Fruit fly (Drosophila melanogaster) whole organism, embryonic: ENCODE data around the gene CG3078.

ENCODE experiments used
- BEAF-32 ChIP-seq: fragments of 200-800 bp; sonication (Bioruptor generic); optimal IDR thresholded peaks from 3 replicates; lab custom pipeline; 2017; ENCODE audit warnings: missing biosample characterization, missing genetic modification characterization, mild to moderate bottlenecking, moderate library complexity, missing genetic modification reagents
- CG11695 ChIP-seq: fragments of 200-800 bp; sonication (Bioruptor generic); IDR thresholded peaks from 3 replicates; pipeline ENCODE4 v1.3.6; 2022; ENCODE audit warnings: missing biosample characterization, missing genetic modification characterization
- CG1233 ChIP-seq: fragments of 200-800 bp; sonication (Bioruptor generic); optimal IDR thresholded peaks from 4 replicates; lab custom pipeline; 2018; ENCODE audit warnings: missing biosample characterization, mild to moderate bottlenecking, missing genetic modification characterization
- CG12659 ChIP-seq: fragments of 200-800 bp; sonication (Bioruptor generic); optimal IDR thresholded peaks from 3 replicates; lab custom pipeline; 2017; ENCODE audit warnings: mild to moderate bottlenecking, missing biosample characterization, missing genetic modification reagents, missing genetic modification characterization
- CG13123 ChIP-seq: fragments of 200-800 bp; sonication (Bioruptor generic); optimal IDR thresholded peaks from 2 replicates; lab custom pipeline; 2016; ENCODE audit warnings: missing biosample characterization, missing genetic modification characterization
- CG13287 ChIP-seq: fragments of 200-800 bp; sonication (Bioruptor generic); IDR thresholded peaks from 2 replicates; pipeline ENCODE4 v1.3.6; 2022; ENCODE audit warnings: missing biosample characterization, missing genetic modification characterization; ENCODE audit not compliant: partially characterized antibody
- CG14014 ChIP-seq: fragments of 200-800 bp; sonication (Bioruptor generic); IDR thresholded peaks from 2 replicates; pipeline ENCODE4 v1.3.6; 2022; ENCODE audit warnings: missing biosample characterization, missing genetic modification characterization
- CG14710 ChIP-seq: fragments of 200-800 bp; sonication (Bioruptor generic); optimal IDR thresholded peaks from 3 replicates; lab custom pipeline; 2019; ENCODE audit warnings: missing biosample characterization, mild to moderate bottlenecking, missing genetic modification characterization, moderate library complexity
- CG15269 ChIP-seq: fragments of 200-800 bp; sonication (Bioruptor generic); optimal IDR thresholded peaks from 2 replicates; lab custom pipeline; 2018; ENCODE audit warnings: missing biosample characterization, mild to moderate bottlenecking, missing genetic modification characterization, moderate library complexity
- CG17186 ChIP-seq: fragments of 200-800 bp; sonication (Bioruptor generic); optimal IDR thresholded peaks from 3 replicates; lab custom pipeline; 2017; ENCODE audit warnings: missing biosample characterization, missing genetic modification reagents, missing genetic modification characterization
- CG18476 ChIP-seq: fragments of 200-800 bp; sonication (Bioruptor generic); optimal IDR thresholded peaks from 2 replicates; lab custom pipeline; 2016; ENCODE audit warnings: missing biosample characterization, mild to moderate bottlenecking, missing genetic modification characterization
- CG2129 ChIP-seq: fragments of 200-800 bp; sonication (Bioruptor generic); IDR thresholded peaks from 2 replicates; pipeline ENCODE4 v1.3.6; 2022; ENCODE audit warnings: missing biosample characterization, missing genetic modification characterization; ENCODE audit not compliant: partially characterized antibody
- CG2199 ChIP-seq: fragments of 200-800 bp; sonication (Bioruptor generic); IDR thresholded peaks from 3 replicates; pipeline ENCODE4 v1.3.6; 2022; ENCODE audit warnings: missing biosample characterization, missing genetic modification characterization
- CG34224 ChIP-seq: fragments of 200-800 bp; sonication (Bioruptor generic); IDR thresholded peaks from 3 replicates; pipeline ENCODE4 v1.3.6; 2022; ENCODE audit warnings: missing biosample characterization, missing genetic modification characterization; ENCODE audit not compliant: partially characterized antibody
- CG4617 ChIP-seq: fragments of 200-800 bp; sonication (Bioruptor generic); optimal IDR thresholded peaks from 3 replicates; lab custom pipeline; 2016; ENCODE audit warnings: missing biosample characterization, missing genetic modification characterization, borderline replicate concordance
- CG5245 ChIP-seq: fragments of 200-800 bp; sonication (Bioruptor generic); optimal IDR thresholded peaks from 3 replicates; lab custom pipeline; 2016; ENCODE audit warnings: missing biosample characterization, missing genetic modification characterization
- CG7357 ChIP-seq: fragments of 200-800 bp; sonication (Bioruptor generic); IDR thresholded peaks from 3 replicates; pipeline ENCODE4 v1.3.6; 2022; ENCODE audit warnings: missing biosample characterization, missing genetic modification characterization
- CG7963 ChIP-seq: fragments of 200-800 bp; sonication (Bioruptor generic); IDR thresholded peaks from 3 replicates; pipeline ENCODE4 v1.3.6; 2022; ENCODE audit warnings: missing biosample characterization, missing genetic modification characterization; ENCODE audit not compliant: partially characterized antibody
- CG8359 ChIP-seq: fragments of 200-800 bp; sonication (Bioruptor generic); optimal IDR thresholded peaks from 2 replicates; lab custom pipeline; 2017; ENCODE audit warnings: missing biosample characterization, mild to moderate bottlenecking, missing genetic modification characterization, borderline replicate concordance
- CG8944 ChIP-seq: fragments of 200-800 bp; sonication (Bioruptor generic); optimal IDR thresholded peaks from 3 replicates; lab custom pipeline; 2016; ENCODE audit warnings: missing biosample characterization, missing genetic modification characterization
- CTCF ChIP-seq: fragments of 200-800 bp; sonication (Bioruptor generic); optimal IDR thresholded peaks from 2 replicates; lab custom pipeline; 2017; ENCODE audit warnings: missing biosample characterization, mild to moderate bottlenecking, missing genetic modification characterization, moderate library complexity
- Dek ChIP-seq: fragments of 200-800 bp; sonication (Bioruptor generic); optimal IDR thresholded peaks from 3 replicates; lab custom pipeline; 2019; ENCODE audit warnings: missing biosample characterization, mild to moderate bottlenecking, missing genetic modification characterization, moderate library complexity
- Doc3 ChIP-seq: fragments of 200-800 bp; sonication (Bioruptor generic); IDR thresholded peaks from 3 replicates; pipeline ENCODE4 v1.3.6; 2022; ENCODE audit warnings: missing biosample characterization, missing genetic modification characterization; ENCODE audit not compliant: partially characterized antibody
- E2f1 ChIP-seq: fragments of 200-800 bp; sonication (Bioruptor generic); IDR thresholded peaks from 2 replicates; pipeline ENCODE4 v1.3.6; 2022; ENCODE audit warnings: missing biosample characterization, missing genetic modification characterization
- E2f2 ChIP-seq: fragments of 200-800 bp; sonication (Bioruptor generic); IDR thresholded peaks from 2 replicates; pipeline ENCODE4 v1.3.6; 2022; ENCODE audit warnings: missing biosample characterization, missing genetic modification characterization
- Gsc ChIP-seq: fragments of 200-800 bp; sonication (Bioruptor generic); IDR thresholded peaks from 2 replicates; pipeline ENCODE4 v1.3.6; 2022; ENCODE audit warnings: missing biosample characterization, missing genetic modification characterization
- HLHmδ ChIP-seq: fragments of 200-800 bp; sonication (Bioruptor generic); optimal IDR thresholded peaks from 2 replicates; lab custom pipeline; 2018; ENCODE audit warnings: missing biosample characterization, mild to moderate bottlenecking, missing genetic modification characterization, moderate library complexity
- Kr ChIP-seq: fragments of 200-800 bp; sonication (Bioruptor generic); optimal IDR thresholded peaks from 2 replicates; lab custom pipeline; 2017; ENCODE audit warnings: missing biosample characterization, mild to moderate bottlenecking, missing genetic modification characterization
- Med ChIP-seq: fragments of 200-800 bp; sonication (Bioruptor generic); peaks from one replicate; lab custom pipeline; 2016; ENCODE audit warnings: missing biosample characterization, missing genetic modification characterization, mild to moderate bottlenecking, inconsistent platforms, moderate library complexity
- NfI ChIP-seq: fragments of 200-800 bp; sonication (Bioruptor generic); optimal IDR thresholded peaks from 3 replicates; lab custom pipeline; 2018; ENCODE audit warnings: missing biosample characterization, mild to moderate bottlenecking, missing genetic modification characterization, moderate library complexity
- Opbp ChIP-seq: fragments of 200-800 bp; sonication (Bioruptor generic); IDR thresholded peaks from 3 replicates; pipeline ENCODE4 v1.3.6; 2022; ENCODE audit warnings: missing biosample characterization, missing genetic modification characterization; ENCODE audit not compliant: partially characterized antibody
- Six4 ChIP-seq: fragments of 200-800 bp; sonication (Bioruptor generic); optimal IDR thresholded peaks from 2 replicates; lab custom pipeline; 2016; ENCODE audit warnings: missing biosample characterization, missing genetic modification characterization
- abd-A ChIP-seq: fragments of 200-800 bp; sonication (Bioruptor generic); optimal IDR thresholded peaks from 3 replicates; lab custom pipeline; 2019; ENCODE audit warnings: missing biosample characterization, mild to moderate bottlenecking, missing genetic modification characterization, moderate library complexity
- ap ChIP-seq: fragments of 200-800 bp; sonication (Bioruptor generic); IDR thresholded peaks from 2 replicates; pipeline ENCODE4 v1.3.6; 2022; ENCODE audit warnings: missing biosample characterization, missing genetic modification characterization
- bigmax ChIP-seq: fragments of 200-800 bp; sonication (Bioruptor generic); optimal IDR thresholded peaks from 2 replicates; lab custom pipeline; 2018; ENCODE audit warnings: missing biosample characterization, mild to moderate bottlenecking, missing genetic modification characterization
- esg ChIP-seq: fragments of 200-800 bp; sonication (Bioruptor generic); conservative IDR thresholded peaks from 2 replicates; pipeline ENCODE4 v1.3.6; 2022; ENCODE audit warnings: missing biosample characterization, missing genetic modification characterization
- eve ChIP-seq, 2 experiments: fragments of >200 bp; optimal IDR thresholded peaks; 2 replicates each; lab custom pipeline; 2017; ENCODE audit warnings: missing biosample characterization in 2 of 2, missing genetic modification characterization in 2 of 2
- fru ChIP-seq: fragments of >200 bp; optimal IDR thresholded peaks from 2 replicates; lab custom pipeline; 2017
- hb ChIP-seq: fragments of 200-800 bp; sonication (Bioruptor generic); IDR thresholded peaks from 3 replicates; pipeline ENCODE4 v1.3.6; 2022; ENCODE audit warnings: missing biosample characterization, missing genetic modification characterization; ENCODE audit not compliant: partially characterized antibody
- peb ChIP-seq: fragments of 200-800 bp; sonication (Bioruptor generic); IDR thresholded peaks from 2 replicates; pipeline ENCODE4 v1.3.6; 2022; ENCODE audit warnings: missing biosample characterization, missing genetic modification characterization
- psq ChIP-seq: fragments of 200-800 bp; sonication (Bioruptor generic); optimal IDR thresholded peaks from 2 replicates; lab custom pipeline; 2017; ENCODE audit warnings: missing biosample characterization, missing genetic modification characterization
- ranshi ChIP-seq: fragments of 200-800 bp; sonication (Bioruptor generic); IDR thresholded peaks from 2 replicates; pipeline ENCODE4 v1.3.6; 2022; ENCODE audit warnings: missing biosample characterization, missing genetic modification characterization
- sob ChIP-seq: fragments of 200-800 bp; sonication (Bioruptor generic); IDR thresholded peaks from 2 replicates; pipeline ENCODE4 v1.3.6; 2022; ENCODE audit warnings: missing biosample characterization, missing genetic modification characterization
- stwl ChIP-seq: fragments of 200-800 bp; sonication (Bioruptor generic); optimal IDR thresholded peaks from 3 replicates; lab custom pipeline; 2018; ENCODE audit warnings: missing biosample characterization, mild to moderate bottlenecking, missing genetic modification characterization, moderate library complexity
- tgo ChIP-seq: fragments of 200-800 bp; sonication (Bioruptor generic); IDR thresholded peaks from 3 replicates; pipeline ENCODE4 v1.3.6; 2022; ENCODE audit warnings: missing biosample characterization, missing genetic modification characterization
- trem ChIP-seq: fragments of 200-800 bp; optimal IDR thresholded peaks from 3 replicates; lab custom pipeline; 2019; ENCODE audit warnings: missing biosample characterization, mild to moderate bottlenecking, missing genetic modification characterization, moderate library complexity
- tx ChIP-seq: fragments of 200-800 bp; sonication (Bioruptor generic); optimal IDR thresholded peaks from 2 replicates; lab custom pipeline; 2016; ENCODE audit warnings: missing biosample characterization, missing genetic modification characterization
- unpg ChIP-seq: fragments of 200-800 bp; sonication (Bioruptor generic); optimal IDR thresholded peaks from 3 replicates; lab custom pipeline; 2018; ENCODE audit warnings: missing biosample characterization, mild to moderate bottlenecking, missing genetic modification characterization, moderate library complexity
- vnd ChIP-seq: fragments of 200-800 bp; sonication (Bioruptor generic); IDR thresholded peaks from 3 replicates; pipeline ENCODE4 v1.3.6; 2022; ENCODE audit warnings: missing biosample characterization, missing genetic modification characterization; ENCODE audit not compliant: partially characterized antibody
- z ChIP-seq: fragments of 200-800 bp; sonication (Bioruptor generic); IDR thresholded peaks from 3 replicates; pipeline ENCODE4 v1.3.6; 2022; ENCODE audit warnings: missing biosample characterization, missing genetic modification characterization
- zen2 ChIP-seq: fragments of 200-800 bp; sonication (Bioruptor generic); IDR thresholded peaks from 3 replicates; pipeline ENCODE4 v1.3.6; 2022; ENCODE audit warnings: missing biosample characterization, missing genetic modification characterization; ENCODE audit not compliant: partially characterized antibody

The CG3078 gene

DNA sequence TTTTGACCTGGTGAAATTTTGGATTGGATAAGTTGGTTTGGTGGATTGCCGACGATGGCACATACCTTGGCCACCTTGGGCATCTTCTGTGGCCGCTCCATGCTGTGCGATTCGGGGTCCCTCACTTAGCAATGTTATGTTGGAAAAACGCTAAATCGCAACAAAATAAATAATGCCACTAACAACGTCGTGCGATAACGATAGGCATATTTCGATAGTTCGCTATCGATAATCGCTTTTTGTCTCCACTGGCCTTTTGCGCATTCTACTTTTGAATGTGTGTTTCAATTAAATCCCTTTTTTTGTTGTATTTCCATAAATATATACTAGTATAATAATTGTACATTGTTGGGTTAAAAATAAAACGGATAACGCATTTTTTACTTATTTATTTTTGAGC, 9.9 kb downstream of the CG3078 start, which contains the start of gene crn (continued):
- no peak for TF ChIP-seq unpg
- no peak for TF ChIP-seq peb (GFP tag; lab: Robert Waterston, UW)
- peak; percentile 6 for TF ChIP-seq CG14710 (tag; lab: Kevin White, UChicago)
- no peak for TF ChIP-seq psq (GFP tag; lab: Kevin White, UChicago)
- TF ChIP-seq CG13123 (GFP tag; lab: Kevin White, UChicago): no peak
- no peak for TF ChIP-seq CG5245 (GFP tag; lab: Kevin White, UChicago)
- no peak for TF ChIP-seq CG8359 (GFP tag; lab: Kevin White, UChicago)
- TF ChIP-seq Six4: no peak
- no peak for TF ChIP-seq E2f1 (GFP tag; lab: Robert Waterston, UW)
- no peak for TF ChIP-seq fru (lab: Kevin White, UChicago)
- TF ChIP-seq CG11695 (GFP tag; lab: Robert Waterston, UW): no peak
- TF ChIP-seq zen2 (GFP tag; lab: Robert Waterston, UW): peak; percentile 71; the same call in 1 of the 3 replicates
- TF ChIP-seq CTCF (GFP tag; lab: Kevin White, UChicago): no peak
- TF ChIP-seq CG1233 (GFP tag; lab: Kevin White, UChicago): no peak
- TF ChIP-seq stwl (tag; lab: Kevin White, UChicago): peak; percentile 40
- TF ChIP-seq tgo: no peak
- TF ChIP-seq CG4617: peak; percentile 44
- TF ChIP-seq CG8944 (GFP tag; lab: Kevin White, UChicago): no peak
- no peak for TF ChIP-seq ap (GFP tag; lab: Robert Waterston, UW)
- no peak for TF ChIP-seq abd-A (tag; lab: Kevin White, UChicago)
- peak; percentile 83 for TF ChIP-seq CG7357 (GFP tag; lab: Robert Waterston, UW)
- TF ChIP-seq trem (tag; lab: Kevin White, UChicago): peak; percentile 17
- no peak for TF ChIP-seq NfI
- TF ChIP-seq esg (GFP tag; lab: Robert Waterston, UW): no peak
- no peak for TF ChIP-seq CG2129 (GFP tag; lab: Robert Waterston, UW)
- TF ChIP-seq CG13287 (GFP tag; lab: Robert Waterston, UW): peak; percentile 70
- no peak for TF ChIP-seq ranshi (GFP tag; lab: Robert Waterston, UW)
- TF ChIP-seq CG14014 (GFP tag; lab: Robert Waterston, UW): no peak
- TF ChIP-seq CG18476 (GFP tag; lab: Kevin White, UChicago): no peak
- peak; percentile 17 for TF ChIP-seq Med (GFP tag; lab: Kevin White, UChicago)
- TF ChIP-seq CG7963 (GFP tag; lab: Robert Waterston, UW): peak; percentile 68
- no peak for TF ChIP-seq CG12659 (GFP tag; lab: Kevin White, UChicago)
- no peak for TF ChIP-seq Dek (tag; lab: Kevin White, UChicago)
- TF ChIP-seq vnd (GFP tag; lab: Robert Waterston, UW): peak; percentile 58; the same call in 2 of the 3 replicates
- peak; percentile 22 for TF ChIP-seq CG17186 (GFP tag; lab: Kevin White, UChicago)
- TF ChIP-seq hb (GFP tag; lab: Robert Waterston, UW): peak; percentile 79; the same call in 2 of the 3 replicates
- TF ChIP-seq Opbp (GFP tag; lab: Robert Waterston, UW): peak; percentile 77; the same call in 2 of the 3 replicates
- no peak for TF ChIP-seq tx (GFP tag; lab: Kevin White, UChicago)
- TF ChIP-seq sob: no peak
- TF ChIP-seq HLHmδ: no peak
- no peak for TF ChIP-seq eve (GFP tag; optimal IDR thresholded peaks at IDR 0.05; lab: Kevin White, UChicago)
- TF ChIP-seq BEAF-32 (GFP tag; lab: Kevin White, UChicago): peak; percentile 52
- TF ChIP-seq CG34224 (GFP tag; lab: Robert Waterston, UW): peak; percentile 77
- no peak for TF ChIP-seq CG2199 (GFP tag; lab: Robert Waterston, UW)
- TF ChIP-seq Kr (GFP tag; lab: Kevin White, UChicago): no peak
- no peak for TF ChIP-seq CG15269
- TF ChIP-seq Doc3 (GFP tag; lab: Robert Waterston, UW): peak; percentile 57
- TF ChIP-seq E2f2: peak; percentile 34; the same call in 1 of the 2 replicates
- no peak for TF ChIP-seq z
- no peak for TF ChIP-seq bigmax (GFP tag; lab: Kevin White, UChicago)
- no peak for TF ChIP-seq Gsc (GFP tag; lab: Robert Waterston, UW)
